Fruit fly (Drosophila melanogaster) whole organism, adult: ENCODE data around the gene CG43136.

Source experiments
- CG11617 ChIP-seq: fragments of 200-800 bp; sonication (Bioruptor generic); optimal IDR thresholded peaks from 2 replicates; lab custom pipeline; 2017; ENCODE audit warnings: mild to moderate bottlenecking, missing biosample characterization, missing genetic modification reagents, missing genetic modification characterization
- CG12768 ChIP-seq: fragments of 200-800 bp; sonication (Bioruptor generic); optimal IDR thresholded peaks from 2 replicates; lab custom pipeline; 2017; ENCODE audit warnings: missing biosample characterization, missing genetic modification characterization, mild to moderate bottlenecking, moderate library complexity, missing genetic modification reagents
- CG14711 ChIP-seq: fragments of 200-800 bp; sonication (Bioruptor generic); optimal IDR thresholded peaks from 2 replicates; lab custom pipeline; 2018; ENCODE audit warnings: missing biosample characterization, mild to moderate bottlenecking, missing genetic modification characterization, moderate library complexity
- cic ChIP-seq: fragments of 200-800 bp; sonication (Bioruptor generic); optimal IDR thresholded peaks from 2 replicates; lab custom pipeline; 2017; ENCODE audit warnings: missing biosample characterization, mild to moderate bottlenecking, missing genetic modification characterization, moderate library complexity
- kay ChIP-seq: fragments of 200-800 bp; sonication (Bioruptor generic); peaks from one replicate; lab custom pipeline; 2016; ENCODE audit warnings: missing biosample characterization, missing genetic modification characterization, borderline replicate concordance

DNA sequence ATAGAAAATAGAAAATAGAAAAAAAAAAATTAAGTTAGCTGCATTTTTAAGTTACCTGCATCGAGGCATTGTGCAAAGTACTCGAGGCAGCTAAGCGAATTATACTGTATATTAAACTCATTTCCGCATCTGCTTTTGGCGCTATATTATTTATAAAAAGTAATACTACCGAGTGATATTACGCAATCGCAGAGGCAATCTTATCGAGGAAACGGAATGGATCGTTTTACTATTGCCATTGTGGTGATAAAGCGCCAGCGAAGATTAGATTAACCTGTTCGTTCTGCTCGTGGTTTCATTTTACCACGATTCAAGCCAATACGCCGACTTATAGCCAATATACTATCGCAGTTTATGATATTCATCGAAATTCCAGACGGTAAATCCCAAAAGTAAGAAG is 30.7 kb downstream of the CG43136 start:
- TF ChIP-seq kay (GFP tag; lab: Kevin White, UChicago): no peak
- no peak for TF ChIP-seq CG12768 (GFP tag; lab: Kevin White, UChicago)
- TF ChIP-seq CG14711 (tag; lab: Kevin White, UChicago): no peak
- no peak for TF ChIP-seq CG11617
- peak; percentile 22 for TF ChIP-seq cic (GFP tag; lab: Kevin White, UChicago)
